Worm (Caenorhabditis elegans) whole organism, L2 larva: ENCODE results near the gene C16A3.2.

ENCODE experiments used
- C34F6.9 ChIP-seq: fragments of 150-350 bp; optimal IDR thresholded peaks from 2 replicates; lab custom pipeline; 2014; ENCODE audit warnings: missing biosample characterization, missing genetic modification characterization
- F13H6.1 ChIP-seq: sonication (generic microtip); optimal IDR thresholded peaks from 2 replicates; lab custom pipeline; 2016; ENCODE audit warnings: missing genetic modification characterization, missing compliant biosample characterization
- R02D3.7 ChIP-seq: fragments of 150-350 bp; optimal IDR thresholded peaks from 2 replicates; lab custom pipeline; 2014; ENCODE audit warnings: missing biosample characterization, missing genetic modification characterization
- Y55F3AM.14 ChIP-seq: fragments of 200-800 bp; sonication (Bioruptor generic); optimal IDR thresholded peaks from 2 replicates; lab custom pipeline; 2018; ENCODE audit warnings: mild to moderate bottlenecking, missing genetic modification characterization, missing compliant biosample characterization
- ZK546.5 ChIP-seq: sonication (generic microtip); optimal IDR thresholded peaks from 2 replicates; lab custom pipeline; 2017; ENCODE audit warnings: missing biosample characterization, missing genetic modification characterization
- alr-1 ChIP-seq: fragments of 150-350 bp; optimal IDR thresholded peaks from 2 replicates; lab custom pipeline; 2014; ENCODE audit warnings: missing biosample characterization, missing genetic modification characterization
- aly-2 ChIP-seq: fragments of 150-350 bp; optimal IDR thresholded peaks from 2 replicates; lab custom pipeline; 2014; ENCODE audit warnings: missing biosample characterization, missing genetic modification characterization
- ama-1 ChIP-seq: fragments of 150-350 bp; optimal IDR thresholded peaks from 2 replicates; lab custom pipeline; 2018; ENCODE audit warnings: inconsistent platforms
- blmp-1 ChIP-seq: sonication (generic microtip); optimal IDR thresholded peaks from 2 replicates; lab custom pipeline; 2017; ENCODE audit warnings: missing genetic modification characterization, mild to moderate bottlenecking, missing compliant biosample characterization, antibody characterized with exemption, moderate library complexity; ENCODE audit not compliant: insufficient read depth
- ceh-16 ChIP-seq: fragments of 150-350 bp; optimal IDR thresholded peaks from 2 replicates; lab custom pipeline; 2014; ENCODE audit warnings: missing biosample characterization, missing genetic modification characterization
- ceh-82 ChIP-seq: fragments of 150-350 bp; optimal IDR thresholded peaks from 2 replicates; lab custom pipeline; 2014; ENCODE audit warnings: missing biosample characterization, missing genetic modification characterization
- crh-2 ChIP-seq: sonication (generic microtip); optimal IDR thresholded peaks from 2 replicates; lab custom pipeline; 2017; ENCODE audit warnings: missing biosample characterization, missing genetic modification characterization
- egl-27 ChIP-seq: sonication (generic microtip); optimal IDR thresholded peaks from 3 replicates; lab custom pipeline; 2017; ENCODE audit warnings: missing biosample characterization, missing genetic modification reagents, missing genetic modification characterization
- elt-1 ChIP-seq: fragments of 150-350 bp; optimal IDR thresholded peaks from 2 replicates; lab custom pipeline; 2014; ENCODE audit warnings: missing biosample characterization, missing genetic modification characterization
- elt-3 ChIP-seq: sonication (generic microtip); optimal IDR thresholded peaks from 2 replicates; lab custom pipeline; 2017; ENCODE audit warnings: missing biosample characterization, missing genetic modification characterization
- fos-1 ChIP-seq: fragments of 150-350 bp; optimal IDR thresholded peaks from 2 replicates; lab custom pipeline; 2014; ENCODE audit warnings: missing biosample characterization, missing genetic modification characterization
- gmeb-1 ChIP-seq: fragments of 150-350 bp; optimal IDR thresholded peaks from 2 replicates; lab custom pipeline; 2014; ENCODE audit warnings: missing biosample characterization, missing genetic modification characterization
- lin-11 ChIP-seq: fragments of 150-350 bp; sonication (generic microtip); optimal IDR thresholded peaks from 2 replicates; lab custom pipeline; 2014; ENCODE audit warnings: missing biosample characterization, missing genetic modification characterization, inconsistent platforms, mixed read lengths
- lin-13 ChIP-seq: fragments of 150-350 bp; optimal IDR thresholded peaks from 2 replicates; lab custom pipeline; 2014; ENCODE audit warnings: missing biosample characterization, missing genetic modification reagents, missing genetic modification characterization
- lin-39 ChIP-seq: fragments of 150-350 bp; optimal IDR thresholded peaks from 2 replicates; lab custom pipeline; 2014; ENCODE audit warnings: missing biosample characterization, missing genetic modification reagents, missing genetic modification characterization
- lsy-2 ChIP-seq, 2 experiments: fragments of 150-350 bp in 1 of 2; sonication (generic microtip) in 1 of 2; optimal IDR thresholded peaks; 2 replicates each; lab custom pipeline; 2014 to 2017; ENCODE audit warnings: missing biosample characterization in 2 of 2, missing genetic modification characterization in 2 of 2
- mab-5 ChIP-seq: fragments of 150-350 bp; optimal IDR thresholded peaks from 2 replicates; lab custom pipeline; 2014; ENCODE audit warnings: missing biosample characterization, missing genetic modification characterization
- mbf-1 ChIP-seq: sonication (generic microtip); optimal IDR thresholded peaks from 2 replicates; lab custom pipeline; 2017; ENCODE audit warnings: missing biosample characterization, missing genetic modification characterization
- mdl-1 ChIP-seq, 2 experiments: fragments of 150-350 bp in 1 of 2; sonication (generic microtip) in 1 of 2; optimal IDR thresholded peaks; 2 replicates each; lab custom pipeline; 2017; ENCODE audit warnings: missing biosample characterization in 2 of 2, missing genetic modification characterization in 2 of 2
- nhr-10 ChIP-seq: sonication (generic microtip); optimal IDR thresholded peaks from 2 replicates; lab custom pipeline; 2017; ENCODE audit warnings: missing biosample characterization, missing genetic modification characterization
- nhr-11 ChIP-seq: fragments of 150-350 bp; optimal IDR thresholded peaks from 2 replicates; lab custom pipeline; 2014; ENCODE audit warnings: missing biosample characterization, missing genetic modification characterization
- nhr-12 ChIP-seq: fragments of 150-350 bp; optimal IDR thresholded peaks from 2 replicates; lab custom pipeline; 2014; ENCODE audit warnings: missing biosample characterization, missing genetic modification characterization
- nhr-129 ChIP-seq: fragments of 150-350 bp; optimal IDR thresholded peaks from 2 replicates; lab custom pipeline; 2014; ENCODE audit warnings: missing biosample characterization, missing genetic modification characterization
- nhr-21 ChIP-seq: fragments of 150-350 bp; optimal IDR thresholded peaks from 2 replicates; lab custom pipeline; 2014; ENCODE audit warnings: missing biosample characterization, missing genetic modification characterization
- nhr-23 ChIP-seq: fragments of 150-350 bp; optimal IDR thresholded peaks from 2 replicates; lab custom pipeline; 2014; ENCODE audit warnings: missing biosample characterization, missing genetic modification reagents, missing genetic modification characterization
- nhr-237 ChIP-seq: fragments of 150-350 bp; optimal IDR thresholded peaks from 2 replicates; lab custom pipeline; 2014; ENCODE audit warnings: missing biosample characterization, missing genetic modification characterization
- nhr-25 ChIP-seq: fragments of 150-350 bp; sonication (generic microtip); optimal IDR thresholded peaks from 3 replicates; lab custom pipeline; 2014; ENCODE audit warnings: missing biosample characterization, missing genetic modification characterization
- nhr-6 ChIP-seq: fragments of 150-350 bp; optimal IDR thresholded peaks from 2 replicates; lab custom pipeline; 2014; ENCODE audit warnings: missing biosample characterization, missing genetic modification characterization
- nhr-77 ChIP-seq: fragments of 150-350 bp; optimal IDR thresholded peaks from 2 replicates; lab custom pipeline; 2014; ENCODE audit warnings: missing biosample characterization, missing genetic modification characterization
- peb-1 ChIP-seq: fragments of 150-350 bp; optimal IDR thresholded peaks from 2 replicates; lab custom pipeline; 2014; ENCODE audit warnings: missing biosample characterization, missing genetic modification characterization
- sem-4 ChIP-seq: fragments of 150-350 bp; optimal IDR thresholded peaks from 2 replicates; lab custom pipeline; 2014; ENCODE audit warnings: missing biosample characterization, missing genetic modification reagents, missing genetic modification characterization
- skn-1 ChIP-seq: sonication (generic microtip); optimal IDR thresholded peaks from 2 replicates; lab custom pipeline; 2017; ENCODE audit warnings: missing biosample characterization, missing genetic modification characterization
- sma-3 ChIP-seq: sonication (generic microtip); optimal IDR thresholded peaks from 2 replicates; lab custom pipeline; 2016; ENCODE audit warnings: missing genetic modification reagents, missing genetic modification characterization, missing compliant biosample characterization
- sma-9 ChIP-seq, 2 experiments: fragments of 150-350 bp in 1 of 2; sonication (generic microtip) in 1 of 2; optimal IDR thresholded peaks; 2 replicates each; lab custom pipeline; 2014 to 2016; ENCODE audit warnings: missing genetic modification characterization in 2 of 2, mild to moderate bottlenecking in 1 of 2, missing biosample characterization in 1 of 2, missing compliant biosample characterization in 1 of 2, missing genetic modification reagents in 1 of 2, moderate library complexity in 1 of 2
- snpc-4 ChIP-seq: fragments of 150-350 bp; optimal IDR thresholded peaks from 2 replicates; lab custom pipeline; 2014; ENCODE audit warnings: missing biosample characterization, missing genetic modification characterization
- unc-39 ChIP-seq: fragments of 150-350 bp; optimal IDR thresholded peaks from 2 replicates; lab custom pipeline; 2014; ENCODE audit warnings: missing biosample characterization, missing genetic modification characterization
- unc-55 ChIP-seq: fragments of 150-350 bp; sonication (generic microtip); optimal IDR thresholded peaks from 3 replicates; lab custom pipeline; 2014; ENCODE audit warnings: missing biosample characterization, missing genetic modification reagents, missing genetic modification characterization
- unc-62 ChIP-seq: fragments of 150-350 bp; optimal IDR thresholded peaks from 2 replicates; lab custom pipeline; 2014; ENCODE audit warnings: missing biosample characterization, missing genetic modification reagents, missing genetic modification characterization
- zag-1 ChIP-seq: fragments of 150-350 bp; optimal IDR thresholded peaks from 2 replicates; lab custom pipeline; 2014; ENCODE audit warnings: missing biosample characterization, missing genetic modification characterization
- ztf-1 ChIP-seq: fragments of 200-800 bp; sonication (Bioruptor generic); conservative IDR thresholded peaks from 2 replicates; pipeline ENCODE4 v1.3.6; 2022; ENCODE audit warnings: missing genetic modification characterization, missing compliant biosample characterization
- ztf-11 ChIP-seq: sonication (generic microtip); optimal IDR thresholded peaks from 2 replicates; lab custom pipeline; 2017; ENCODE audit warnings: missing biosample characterization, missing genetic modification characterization
- ztf-4 ChIP-seq: fragments of 150-350 bp; optimal IDR thresholded peaks from 2 replicates; lab custom pipeline; 2014; ENCODE audit warnings: missing biosample characterization, missing genetic modification characterization

The C16A3.2 gene

DNA sequence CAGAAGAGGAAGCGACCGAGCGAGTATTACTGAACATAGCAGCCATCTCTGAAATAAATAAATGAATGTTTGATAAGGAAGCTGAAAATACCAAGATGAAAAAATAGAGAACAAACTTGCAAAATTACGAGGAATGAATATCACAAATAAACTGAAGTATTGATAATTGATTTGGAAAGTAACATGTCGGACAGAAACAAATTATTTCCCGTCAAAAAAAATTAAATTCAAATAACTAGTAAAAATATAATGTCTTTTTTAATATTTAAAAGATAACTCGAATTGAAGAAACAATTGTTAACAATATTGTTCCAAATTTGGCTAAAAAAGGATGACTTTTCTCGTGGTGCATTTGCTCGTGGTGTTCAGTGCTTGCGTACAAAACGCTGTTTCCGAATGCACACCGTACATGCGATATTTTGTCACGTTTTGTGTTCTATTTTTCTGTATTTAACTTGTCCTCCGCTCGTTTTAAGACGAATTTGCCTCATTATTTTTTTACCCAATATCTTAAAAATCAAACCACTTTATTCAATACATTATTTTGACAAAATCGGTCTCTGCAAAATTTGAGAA, 47.7 kb upstream of the C16A3.2 start, which contains the start of gene rpn-13 (continued):
- no peak for TF ChIP-seq nhr-77 (tag; lab: Kevin White, UChicago)
- TF ChIP-seq C34F6.9 = peak; percentile 81
- peak; percentile 36 for TF ChIP-seq fos-1
- no peak for TF ChIP-seq egl-27 (tag; lab: Kevin White, UChicago)
- TF ChIP-seq lsy-2 (tag; optimal IDR thresholded peaks at IDR 0.05; lab: Kevin White, UChicago) = peak; percentile 86 to 98
- TF ChIP-seq nhr-23 (tag; lab: Kevin White, UChicago) = no peak
- no peak for TF ChIP-seq nhr-12
- TF ChIP-seq nhr-6 (tag; lab: Kevin White, UChicago) = no peak

DNA sequence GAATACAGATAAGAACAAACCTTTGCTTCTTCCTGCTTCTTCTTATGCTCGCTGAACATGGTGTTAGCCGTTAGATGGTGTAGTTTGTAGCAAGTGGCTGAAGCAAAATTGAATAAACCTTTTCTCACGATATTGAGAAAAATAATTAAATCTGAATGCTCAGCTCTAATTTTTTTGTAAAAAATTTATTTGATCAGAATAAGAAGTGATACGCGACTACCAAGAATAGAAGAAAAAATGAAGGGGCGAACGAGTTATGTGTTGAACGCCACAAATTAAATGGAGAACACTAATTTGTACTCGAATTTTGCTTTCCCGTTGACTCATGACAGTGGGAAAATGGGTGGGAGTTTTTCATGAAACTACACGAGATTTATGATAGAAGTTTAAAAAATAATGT, 46.4 kb upstream of the C16A3.2 start, which contains the start of gene C56G2.9:
Gene C56G2.9, minus strand, starts transcription at position 101 of the 400 bp plus-strand sequence.
- TF ChIP-seq nhr-23 (tag; lab: Kevin White, UChicago) = no peak
- no peak for TF ChIP-seq nhr-129 (tag; lab: Kevin White, UChicago)
- no peak for TF ChIP-seq skn-1
- TF ChIP-seq nhr-12 = no peak
- TF ChIP-seq ceh-16 = no peak
- no peak for TF ChIP-seq nhr-10
- no peak for TF ChIP-seq nhr-11
- no peak for TF ChIP-seq peb-1
- TF ChIP-seq mab-5 (tag; lab: Kevin White, UChicago) = no peak
- TF ChIP-seq C34F6.9 = no peak

DNA sequence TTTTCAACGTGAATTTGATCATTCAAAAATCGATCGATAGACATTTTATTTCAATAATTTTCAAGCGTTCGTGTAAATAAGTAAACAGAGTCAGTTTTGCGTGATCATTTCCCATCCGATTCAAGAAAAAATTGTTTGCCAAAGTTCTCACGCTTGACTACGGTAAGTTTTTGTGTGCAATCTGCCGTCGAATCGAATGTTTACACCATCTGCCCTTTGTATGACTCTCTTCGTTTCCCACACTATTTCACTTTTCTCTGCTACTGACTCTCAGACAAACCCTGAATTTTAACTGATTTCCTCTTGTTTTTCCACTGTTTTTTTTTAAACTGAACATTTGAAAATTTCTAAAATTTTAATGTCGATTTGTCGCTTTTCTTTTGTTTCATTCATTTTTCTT, 44.9 kb upstream of the C16A3.2 start:
- peak; percentile 85 for TF ChIP-seq sem-4 (tag; lab: Kevin White, UChicago)
- peak; percentile 94 for TF ChIP-seq C34F6.9
- no peak for TF ChIP-seq ztf-1 (GFP tag; lab: Robert Waterston, UW)
- TF ChIP-seq fos-1 = peak; percentile 81
- TF ChIP-seq nhr-21 (tag; lab: Kevin White, UChicago) = peak; percentile 66
- no peak for TF ChIP-seq elt-1 (tag; lab: Kevin White, UChicago)
- no peak for TF ChIP-seq nhr-237 (tag; lab: Kevin White, UChicago)
- peak; percentile 83 for TF ChIP-seq nhr-25 (tag; lab: Kevin White, UChicago)
- peak; percentile 53 for TF ChIP-seq ama-1 (lab: Kevin White, UChicago)
- TF ChIP-seq snpc-4 (tag; lab: Kevin White, UChicago) = peak; percentile 45
- no peak for TF ChIP-seq ZK546.5 (tag; lab: Kevin White, UChicago)
- no peak for TF ChIP-seq unc-62 (GFP tag; lab: Kevin White, UChicago)
- no peak for TF ChIP-seq nhr-77 (tag; lab: Kevin White, UChicago)
- TF ChIP-seq ztf-4 (tag; lab: Kevin White, UChicago) = peak; percentile 73
- TF ChIP-seq zag-1 (tag; lab: Kevin White, UChicago) = peak; percentile 45
- TF ChIP-seq unc-55 (GFP tag; lab: Kevin White, UChicago) = peak; percentile 95
- no peak for TF ChIP-seq unc-39 (tag; lab: Kevin White, UChicago)
- peak; percentile 53 for TF ChIP-seq mab-5 (tag; lab: Kevin White, UChicago)
- no peak for TF ChIP-seq nhr-23 (tag; lab: Kevin White, UChicago)
- TF ChIP-seq ceh-82 (tag; lab: Kevin White, UChicago) = no peak
- TF ChIP-seq alr-1 (tag; lab: Kevin White, UChicago) = no peak
- peak; percentile 53 for TF ChIP-seq nhr-10
- TF ChIP-seq F13H6.1 = peak; percentile 87
- TF ChIP-seq lin-13 (GFP tag; lab: Kevin White, UChicago) = peak; percentile 84
- TF ChIP-seq lsy-2 (tag; optimal IDR thresholded peaks at IDR 0.05; lab: Kevin White, UChicago) = peak; percentile 96 to 98
- peak in 1 of 2 experiments; percentile 2 for TF ChIP-seq mdl-1 (tag; optimal IDR thresholded peaks at IDR 0.05; lab: Kevin White, UChicago)
- TF ChIP-seq nhr-12 = no peak
- peak; percentile 72 for TF ChIP-seq sma-9 (GFP tag; optimal IDR thresholded peaks at IDR 0.05; lab: Kevin White, UChicago)
- no peak for TF ChIP-seq sma-9 (tag; optimal IDR thresholded peaks at IDR 0.05; lab: Kevin White, UChicago)
- peak; percentile 29 for TF ChIP-seq Y55F3AM.14 (GFP tag; lab: Kevin White, UChicago)
- peak; percentile 91 for TF ChIP-seq nhr-6 (tag; lab: Kevin White, UChicago)
- TF ChIP-seq mbf-1 (tag; lab: Kevin White, UChicago) = no peak
- TF ChIP-seq gmeb-1 = peak; percentile 75
- no peak for TF ChIP-seq ceh-16
- no peak for TF ChIP-seq nhr-11
- no peak for TF ChIP-seq aly-2 (tag; lab: Kevin White, UChicago)
- peak; percentile 93 for TF ChIP-seq nhr-129 (tag; lab: Kevin White, UChicago)
- no peak for TF ChIP-seq peb-1
- TF ChIP-seq R02D3.7 = peak; percentile 22
- no peak for TF ChIP-seq ztf-11 (tag; lab: Kevin White, UChicago)
- no peak for TF ChIP-seq lin-39 (tag; lab: Kevin White, UChicago)
- no peak for TF ChIP-seq skn-1
- TF ChIP-seq elt-3 (tag; lab: Kevin White, UChicago) = no peak
- TF ChIP-seq egl-27 (tag; lab: Kevin White, UChicago) = peak; percentile 65
- TF ChIP-seq lin-11 (tag; lab: Kevin White, UChicago) = peak; percentile 3
- peak; percentile 74 for TF ChIP-seq sma-3
- TF ChIP-seq blmp-1 (tag; lab: Kevin White, UChicago) = peak; percentile 34
- TF ChIP-seq crh-2 = peak; percentile 90
